ENCODE assay signal across 5 fruit fly cellular contexts in genomic region chr3R:6112252-6112995, dm6.
TF ChIP-seq lines count a peak whose summit lies in the region.

TSS of gene Obp83g (minus strand) at chr3R:6112302.

- TF ChIP-seq CTCF in whole organism, embryonic (GFP tag; optimal IDR thresholded peaks at IDR 0.05; lab: Kevin White, UChicago) = no peak

TF ChIP-seq in whole organism, 6 proteins besides CTCF, POLR2A, EP300 and RAD21:
- no peak for TF ChIP-seq psq (optimal IDR thresholded peaks at IDR 0.05; lab: Kevin White, UChicago)
- TF ChIP-seq usp (GFP tag; optimal IDR thresholded peaks at IDR 0.05; lab: Kevin White, UChicago) = no peak
- TF ChIP-seq pan (optimal IDR thresholded peaks at IDR 0.05; lab: Kevin White, UChicago) = no peak
- no peak for TF ChIP-seq EcR (GFP tag; optimal IDR thresholded peaks at IDR 0.05; lab: Kevin White, UChicago)
- peak; percentile 46 for TF ChIP-seq Dll (optimal IDR thresholded peaks at IDR 0.05; lab: Kevin White, UChicago)
- TF ChIP-seq CG8478 (optimal IDR thresholded peaks at IDR 0.05; lab: Kevin White, UChicago) = no peak
TF ChIP-seq in whole organism: peak in this region for 1.

TF ChIP-seq in whole organism, embryonic, 481 proteins besides CTCF, POLR2A, EP300 and RAD21 (continues in another document):
- TF ChIP-seq CG9797 (GFP tag; optimal IDR thresholded peaks at IDR 0.05; lab: Kevin White, UChicago) (no peak), caup (GFP tag; optimal IDR thresholded peaks at IDR 0.05; lab: Kevin White, UChicago; ENCODE audit: severe bottlenecking) (no peak), jumu (GFP tag; optimal IDR thresholded peaks at IDR 0.05; lab: Kevin White, UChicago) (no peak), pita (GFP tag; optimal IDR thresholded peaks at IDR 0.05; lab: Kevin White, UChicago) (no peak), wek (GFP tag; optimal IDR thresholded peaks at IDR 0.05; lab: Kevin White, UChicago) (no peak), CG3281 (GFP tag; optimal IDR thresholded peaks at IDR 0.05; lab: Kevin White, UChicago) (peak; percentile 66), ATbp (GFP tag; optimal IDR thresholded peaks at IDR 0.05; lab: Kevin White, UChicago) (peak; percentile 29), kah (GFP tag; optimal IDR thresholded peaks at IDR 0.05; lab: Kevin White, UChicago) (no peak), crp (GFP tag; optimal IDR thresholded peaks at IDR 0.05; lab: Kevin White, UChicago) (no peak), Hr3 (GFP tag; optimal IDR thresholded peaks at IDR 0.05; lab: Kevin White, UChicago) (no peak), zfh1 (GFP tag; IDR thresholded peaks at IDR 0.05; lab: Robert Waterston, UW) (no peak), CG15514 (GFP tag; optimal IDR thresholded peaks at IDR 0.05; lab: Kevin White, UChicago) (peak; percentile 9), dan (GFP tag; IDR thresholded peaks at IDR 0.05; lab: Robert Waterston, UW) (no peak), CG34224 (GFP tag; IDR thresholded peaks at IDR 0.05; lab: Robert Waterston, UW; ENCODE audit: partially characterized antibody) (no peak), rib (GFP tag; IDR thresholded peaks at IDR 0.05; lab: Robert Waterston, UW) (no peak), CG17361 (GFP tag; IDR thresholded peaks at IDR 0.05; lab: Robert Waterston, UW) (peak; percentile 61; the same call in 2 of the 3 replicates), chinmo (GFP tag; IDR thresholded peaks at IDR 0.05; lab: Robert Waterston, UW; ENCODE audit: partially characterized antibody) (peak; percentile 79; the same call in 2 of the 4 replicates), Dref (GFP tag; IDR thresholded peaks at IDR 0.05; lab: Robert Waterston, UW) (no peak), CG2889 (GFP tag; IDR thresholded peaks at IDR 0.05; lab: Robert Waterston, UW) (no peak), knrl (GFP tag; IDR thresholded peaks at IDR 0.05; lab: Robert Waterston, UW; ENCODE audit: partially characterized antibody) (no peak), CG15479 (GFP tag; optimal IDR thresholded peaks at IDR 0.05; lab: Kevin White, UChicago) (no peak)

TF ChIP-seq in whole organism, prepupa, 60 proteins besides CTCF, POLR2A, EP300 and RAD21 (continues in another document):
- TF ChIP-seq Hr38 (GFP tag; optimal IDR thresholded peaks at IDR 0.05; lab: Kevin White, UChicago) = no peak
- TF ChIP-seq CG6276 (GFP tag; optimal IDR thresholded peaks at IDR 0.05; lab: Kevin White, UChicago) = peak; percentile 77
- TF ChIP-seq CG16779 (tag; optimal IDR thresholded peaks at IDR 0.05; lab: Kevin White, UChicago) = peak; percentile 46
- peak; percentile 78 for TF ChIP-seq acj6 (GFP tag; optimal IDR thresholded peaks at IDR 0.05; lab: Kevin White, UChicago)
- TF ChIP-seq fd59A (GFP tag; optimal IDR thresholded peaks at IDR 0.05; lab: Kevin White, UChicago) = peak; percentile 79
- peak; percentile 76 for TF ChIP-seq net (GFP tag; optimal IDR thresholded peaks at IDR 0.05; lab: Kevin White, UChicago)
- peak; percentile 77 for TF ChIP-seq Ets96B (tag; optimal IDR thresholded peaks at IDR 0.05; lab: Kevin White, UChicago)
- peak; percentile 54 for TF ChIP-seq dac (GFP tag; optimal IDR thresholded peaks at IDR 0.05; lab: Kevin White, UChicago)
- peak; percentile 80 for TF ChIP-seq achi (GFP tag; optimal IDR thresholded peaks at IDR 0.05; lab: Kevin White, UChicago)
- TF ChIP-seq Hr39 (GFP tag; optimal IDR thresholded peaks at IDR 0.05; lab: Kevin White, UChicago) = peak; percentile 69
- TF ChIP-seq dsx (GFP tag; optimal IDR thresholded peaks at IDR 0.05; lab: Kevin White, UChicago; ENCODE audit: poor library complexity, severe bottlenecking) = peak; percentile 71
- peak; percentile 81 for TF ChIP-seq CG6792 (GFP tag; optimal IDR thresholded peaks at IDR 0.05; lab: Kevin White, UChicago)
- peak; percentile 83 for TF ChIP-seq CG32006 (GFP tag; optimal IDR thresholded peaks at IDR 0.05; lab: Kevin White, UChicago)
- peak; percentile 72 for TF ChIP-seq CG3919 (GFP tag; optimal IDR thresholded peaks at IDR 0.05; lab: Kevin White, UChicago)
- peak; percentile 69 for TF ChIP-seq Sox15 (GFP tag; optimal IDR thresholded peaks at IDR 0.05; lab: Kevin White, UChicago)
- peak; percentile 42 for TF ChIP-seq Blimp-1 (GFP tag; optimal IDR thresholded peaks at IDR 0.05; lab: Kevin White, UChicago)
- TF ChIP-seq eg (GFP tag; IDR thresholded peaks at IDR 0.05; lab: Robert Waterston, UW) = peak; percentile 58; the same call in 2 of the 3 replicates
- peak; percentile 82 for TF ChIP-seq CG3032 (tag; optimal IDR thresholded peaks at IDR 0.05; lab: Kevin White, UChicago)
- TF ChIP-seq Eip78C (GFP tag; lab: Kevin White, UChicago) = peak; percentile 94
- peak; percentile 62 for TF ChIP-seq CG8319 (GFP tag; optimal IDR thresholded peaks at IDR 0.05; lab: Kevin White, UChicago)
- TF ChIP-seq svp (GFP tag; lab: Kevin White, UChicago) = peak; percentile 93
- peak; percentile 71 for TF ChIP-seq CG4318 (GFP tag; optimal IDR thresholded peaks at IDR 0.05; lab: Kevin White, UChicago)

TF ChIP-seq in whole organism, pupa, 21 proteins besides CTCF, POLR2A, EP300 and RAD21:
- peak; percentile 88 for TF ChIP-seq CG8159 (tag; optimal IDR thresholded peaks at IDR 0.05; lab: Kevin White, UChicago)
- peak; percentile 14; the same call in 1 of the 2 replicates for TF ChIP-seq CG10348 (GFP tag; IDR thresholded peaks at IDR 0.05; lab: Robert Waterston, UW)
- TF ChIP-seq Pif1A (GFP tag; optimal IDR thresholded peaks at IDR 0.05; lab: Kevin White, UChicago) = peak; percentile 77
- no peak for TF ChIP-seq rn (GFP tag; IDR thresholded peaks at IDR 0.05; lab: Robert Waterston, UW)
- peak; percentile 67; the same call in 1 of the 2 replicates for TF ChIP-seq CG32121 (GFP tag; IDR thresholded peaks at IDR 0.05; lab: Robert Waterston, UW)
- TF ChIP-seq CG34367 (tag; optimal IDR thresholded peaks at IDR 0.05; lab: Kevin White, UChicago) = peak; percentile 77
- TF ChIP-seq CG12605 (GFP tag; IDR thresholded peaks at IDR 0.05; lab: Robert Waterston, UW) = no peak
- TF ChIP-seq CG13204 (GFP tag; optimal IDR thresholded peaks at IDR 0.05; lab: Kevin White, UChicago) = peak; percentile 42
- peak; percentile 22; the same call in 1 of the 3 replicates for TF ChIP-seq fd96Ca (GFP tag; IDR thresholded peaks at IDR 0.05; lab: Robert Waterston, UW)
- TF ChIP-seq Snoo (tag; optimal IDR thresholded peaks at IDR 0.05; lab: Kevin White, UChicago) = peak; percentile 59
- TF ChIP-seq D1 (tag; optimal IDR thresholded peaks at IDR 0.05; lab: Kevin White, UChicago) = peak; percentile 3
- peak; percentile 75 for TF ChIP-seq CG9948 (tag; optimal IDR thresholded peaks at IDR 0.05; lab: Kevin White, UChicago)
- TF ChIP-seq CG15710 (tag; optimal IDR thresholded peaks at IDR 0.05; lab: Kevin White, UChicago) = peak; percentile 85
- peak; percentile 60; the same call in 1 of the 2 replicates for TF ChIP-seq Ets98B (GFP tag; IDR thresholded peaks at IDR 0.05; lab: Robert Waterston, UW)
- peak; percentile 65 for TF ChIP-seq CG4496 (GFP tag; IDR thresholded peaks at IDR 0.05; lab: Robert Waterston, UW)
- peak; percentile 79 for TF ChIP-seq CG14655 (GFP tag; optimal IDR thresholded peaks at IDR 0.05; lab: Kevin White, UChicago)
- TF ChIP-seq EcR (GFP tag; optimal IDR thresholded peaks at IDR 0.05; lab: Kevin White, UChicago) = peak; percentile 45
- TF ChIP-seq gl (tag; optimal IDR thresholded peaks at IDR 0.05; lab: Kevin White, UChicago) = peak; percentile 56
- TF ChIP-seq Pif1B (GFP tag; optimal IDR thresholded peaks at IDR 0.05; lab: Kevin White, UChicago) = peak; percentile 70
- TF ChIP-seq CG17806 (tag; optimal IDR thresholded peaks at IDR 0.05; lab: Kevin White, UChicago) = peak; percentile 70
- TF ChIP-seq CG8301 (tag; optimal IDR thresholded peaks at IDR 0.05; lab: Kevin White, UChicago) = peak; percentile 76
TF ChIP-seq in whole organism, pupa: peak in this region for 19.

TF ChIP-seq in whole organism, wandering third instar larva, 38 proteins besides CTCF, POLR2A, EP300 and RAD21:
- TF ChIP-seq N (GFP tag; optimal IDR thresholded peaks at IDR 0.05; lab: Kevin White, UChicago) (no peak), ey (GFP tag; optimal IDR thresholded peaks at IDR 0.05; lab: Kevin White, UChicago) (peak; percentile 81), woc (GFP tag; optimal IDR thresholded peaks at IDR 0.05; lab: Kevin White, UChicago) (peak; percentile 85), Rel (GFP tag; optimal IDR thresholded peaks at IDR 0.05; lab: Kevin White, UChicago) (no peak), Rel (tag; optimal IDR thresholded peaks at IDR 0.05; lab: Kevin White, UChicago) (peak; percentile 1), foxo (GFP tag; optimal IDR thresholded peaks at IDR 0.05; lab: Kevin White, UChicago) (peak in 1 of 2 experiments; percentile 77), Hr83 (GFP tag; optimal IDR thresholded peaks at IDR 0.05; lab: Kevin White, UChicago; ENCODE audit: poor library complexity, severe bottlenecking) (no peak), Hnf4 (GFP tag; optimal IDR thresholded peaks at IDR 0.05; lab: Kevin White, UChicago) (peak; percentile 54), dsf (GFP tag; optimal IDR thresholded peaks at IDR 0.05; lab: Kevin White, UChicago; ENCODE audit: borderline replicate concordance) (no peak), psq (GFP tag; optimal IDR thresholded peaks at IDR 0.05; lab: Kevin White, UChicago) (peak; percentile 56), usp (GFP tag; optimal IDR thresholded peaks at IDR 0.05; lab: Kevin White, UChicago) (no peak), HLH106 (tag; optimal IDR thresholded peaks at IDR 0.05; lab: Kevin White, UChicago) (peak; percentile 72), Vsx2 (GFP tag; optimal IDR thresholded peaks at IDR 0.05; lab: Kevin White, UChicago; ENCODE audit: partially characterized antibody) (peak; percentile 84), fru (GFP tag; optimal IDR thresholded peaks at IDR 0.05; lab: Kevin White, UChicago) (peak; percentile 87), dmrt93B (GFP tag; optimal IDR thresholded peaks at IDR 0.05; lab: Kevin White, UChicago) (peak; percentile 66), br (GFP tag; optimal IDR thresholded peaks at IDR 0.05; lab: Kevin White, UChicago) (peak; percentile 79), Sp1 (GFP tag; optimal IDR thresholded peaks at IDR 0.05; lab: Kevin White, UChicago) (peak; percentile 71), Dif (GFP tag; optimal IDR thresholded peaks at IDR 0.05; lab: Kevin White, UChicago; ENCODE audit: partially characterized antibody) (peak; percentile 68), rgr (GFP tag; optimal IDR thresholded peaks at IDR 0.05; lab: Kevin White, UChicago) (peak; percentile 67), Abd-B (GFP tag; optimal IDR thresholded peaks at IDR 0.05; lab: Kevin White, UChicago) (no peak), CrebA (GFP tag; optimal IDR thresholded peaks at IDR 0.05; lab: Kevin White, UChicago; ENCODE audit: borderline replicate concordance) (no peak), OdsH (GFP tag; optimal IDR thresholded peaks at IDR 0.05; lab: Kevin White, UChicago) (peak; percentile 76), CG9705 (GFP tag; optimal IDR thresholded peaks at IDR 0.05; lab: Kevin White, UChicago) (peak; percentile 50), h (GFP tag; optimal IDR thresholded peaks at IDR 0.05; lab: Kevin White, UChicago) (peak; percentile 79), Jra (GFP tag; optimal IDR thresholded peaks at IDR 0.05; lab: Kevin White, UChicago) (peak; percentile 10), brk (GFP tag; optimal IDR thresholded peaks at IDR 0.05; lab: Kevin White, UChicago) (no peak), GATAd (GFP tag; optimal IDR thresholded peaks at IDR 0.05; lab: Kevin White, UChicago) (no peak)
